Worm (Caenorhabditis elegans) whole organism, L2 larva: ENCODE measurements around the gene F21C10.11.

Experiments used
- elt-1 ChIP-seq: fragments of 150-350 bp; optimal IDR thresholded peaks from 2 replicates; lab custom pipeline; 2014; ENCODE audit warnings: missing biosample characterization, missing genetic modification characterization
- fos-1 ChIP-seq: fragments of 150-350 bp; optimal IDR thresholded peaks from 2 replicates; lab custom pipeline; 2014; ENCODE audit warnings: missing biosample characterization, missing genetic modification characterization
- lin-39 ChIP-seq: fragments of 150-350 bp; optimal IDR thresholded peaks from 2 replicates; lab custom pipeline; 2014; ENCODE audit warnings: missing biosample characterization, missing genetic modification reagents, missing genetic modification characterization
- nhr-10 ChIP-seq: sonication (generic microtip); optimal IDR thresholded peaks from 2 replicates; lab custom pipeline; 2017; ENCODE audit warnings: missing biosample characterization, missing genetic modification characterization
- nhr-25 ChIP-seq: fragments of 150-350 bp; sonication (generic microtip); optimal IDR thresholded peaks from 3 replicates; lab custom pipeline; 2014; ENCODE audit warnings: missing biosample characterization, missing genetic modification characterization

DNA sequence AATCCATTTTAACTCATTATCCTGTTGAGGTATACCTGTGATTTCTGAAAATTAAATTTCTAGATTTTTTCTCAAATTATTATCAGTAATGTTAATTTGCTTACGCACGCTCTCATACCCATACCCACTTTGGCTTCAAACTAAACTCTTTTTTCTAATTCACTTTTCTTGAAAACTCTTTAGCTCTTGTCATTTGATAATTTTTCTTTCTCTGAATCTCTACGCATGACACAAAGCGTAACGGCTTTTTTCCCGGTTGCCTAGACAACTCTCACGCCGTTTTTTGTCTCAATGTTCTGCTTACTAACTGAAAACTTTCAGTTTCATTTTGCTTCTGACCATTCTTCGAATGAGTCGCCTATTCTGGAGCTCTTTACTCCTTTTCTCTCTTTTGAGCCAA is 10.7 kb downstream of the F21C10.11 start, which contains the start of gene B0222.1:
- TF ChIP-seq lin-39 (tag; lab: Kevin White, UChicago): no peak
- no peak for TF ChIP-seq elt-1 (tag; lab: Kevin White, UChicago)
- TF ChIP-seq fos-1 (tag; lab: Kevin White, UChicago): no peak
- no peak for TF ChIP-seq nhr-25 (tag; lab: Kevin White, UChicago)
- no peak for TF ChIP-seq nhr-10
